Fruit fly (Drosophila melanogaster) whole organism, wandering third instar larva: ENCODE measurements around the gene aus.

Experiments used
- Abd-B ChIP-seq: fragments of >200 bp; optimal IDR thresholded peaks from 2 replicates; lab custom pipeline; 2017; ENCODE audit warnings: missing biosample characterization, missing genetic modification characterization
- CG32264 ChIP-seq: fragments of 200-800 bp; sonication (Bioruptor generic); optimal IDR thresholded peaks from 2 replicates; lab custom pipeline; 2016; ENCODE audit warnings: missing biosample characterization, missing genetic modification characterization
- CrebA ChIP-seq: fragments of 200-800 bp; sonication (Bioruptor generic); optimal IDR thresholded peaks from 2 replicates; lab custom pipeline; 2016; ENCODE audit warnings: missing biosample characterization, mild to moderate bottlenecking, missing genetic modification characterization, borderline replicate concordance
- Dif ChIP-seq: fragments of 200-275, 200-300 bp; sonication (Bioruptor generic); optimal IDR thresholded peaks from 2 replicates; lab custom pipeline; 2018; ENCODE audit warnings: missing biosample characterization, missing genetic modification characterization; ENCODE audit not compliant: partially characterized antibody
- Hr78 ChIP-seq: fragments of >200 bp; optimal IDR thresholded peaks from 2 replicates; lab custom pipeline; 2017; ENCODE audit warnings: missing biosample characterization, missing genetic modification characterization
- Hr83 ChIP-seq: fragments of 200-300 bp; sonication (Bioruptor generic); optimal IDR thresholded peaks from 2 replicates; lab custom pipeline; 2016; ENCODE audit warnings: missing biosample characterization, mild to moderate bottlenecking, missing genetic modification characterization, moderate library complexity; ENCODE audit not compliant: poor library complexity, severe bottlenecking
- Jra ChIP-seq: sonication (Bioruptor generic); optimal IDR thresholded peaks from 2 replicates; lab custom pipeline; 2016; ENCODE audit warnings: missing biosample characterization, missing genetic modification characterization
- Mio ChIP-seq: sonication (Bioruptor generic); optimal IDR thresholded peaks from 2 replicates; lab custom pipeline; 2016; ENCODE audit warnings: missing biosample characterization, missing genetic modification characterization
- Myc ChIP-seq: fragments of >200 bp; optimal IDR thresholded peaks from 2 replicates; lab custom pipeline; 2017
- Rel ChIP-seq, 2 experiments: fragments of 200-800 bp; sonication (Bioruptor generic) in 1 of 2; optimal IDR thresholded peaks; 2 replicates in 1 of 2; 3 replicates in 1 of 2; lab custom pipeline; 2016 to 2019; ENCODE audit warnings: mild to moderate bottlenecking in 2 of 2, missing biosample characterization in 2 of 2, missing genetic modification characterization in 2 of 2, moderate library complexity in 1 of 2
- Sp1 ChIP-seq: fragments of 200-800 bp; sonication (Bioruptor generic); optimal IDR thresholded peaks from 3 replicates; lab custom pipeline; 2019; ENCODE audit warnings: missing biosample characterization, mild to moderate bottlenecking, missing genetic modification characterization, moderate library complexity
- br ChIP-seq: fragments of 200-800 bp; sonication (Bioruptor generic); optimal IDR thresholded peaks from 2 replicates; lab custom pipeline; 2016; ENCODE audit warnings: missing biosample characterization, missing genetic modification characterization
- brk ChIP-seq: fragments of 200-800 bp; sonication (Bioruptor generic); optimal IDR thresholded peaks from 2 replicates; lab custom pipeline; 2016; ENCODE audit warnings: missing biosample characterization, mild to moderate bottlenecking, missing genetic modification characterization
- dl ChIP-seq, 2 experiments: fragments of 175-275, 200-275 bp in 1 of 2; fragments of 200-275 bp in 1 of 2; sonication (Bioruptor generic); optimal IDR thresholded peaks; lab custom pipeline; 2018; ENCODE audit warnings: mild to moderate bottlenecking in 2 of 2, missing biosample characterization in 2 of 2, missing genetic modification characterization in 2 of 2, moderate library complexity in 2 of 2; ENCODE audit not compliant: partially characterized antibody in 2 of 2, insufficient read depth in 1 of 2
- dmrt93B ChIP-seq: fragments of 200-800 bp; sonication (Bioruptor generic); optimal IDR thresholded peaks from 2 replicates; lab custom pipeline; 2018; ENCODE audit warnings: missing biosample characterization, mild to moderate bottlenecking, missing genetic modification characterization
- dsf ChIP-seq: sonication (Bioruptor generic); optimal IDR thresholded peaks from 2 replicates; lab custom pipeline; 2016; ENCODE audit warnings: missing biosample characterization, missing genetic modification characterization, borderline replicate concordance
- ey ChIP-seq: fragments of 200-800 bp; sonication (Bioruptor generic); optimal IDR thresholded peaks from 2 replicates; lab custom pipeline; 2016; ENCODE audit warnings: missing biosample characterization, missing genetic modification characterization
- fru ChIP-seq: fragments of 200-800 bp; sonication (Bioruptor generic); optimal IDR thresholded peaks from 3 replicates; lab custom pipeline; 2016; ENCODE audit warnings: missing biosample characterization, mild to moderate bottlenecking, missing genetic modification characterization
- h ChIP-seq: fragments of 200-800 bp; sonication (Bioruptor generic); optimal IDR thresholded peaks from 3 replicates; lab custom pipeline; 2016; ENCODE audit warnings: missing biosample characterization, mild to moderate bottlenecking, missing genetic modification characterization
- lola ChIP-seq: fragments of >200 bp; optimal IDR thresholded peaks from 2 replicates; lab custom pipeline; 2017; ENCODE audit warnings: missing biosample characterization, missing genetic modification characterization
- pan ChIP-seq: fragments of >200 bp; optimal IDR thresholded peaks from 2 replicates; lab custom pipeline; 2017
- psq ChIP-seq: fragments of 200-800 bp; sonication (Bioruptor generic); optimal IDR thresholded peaks from 3 replicates; lab custom pipeline; 2017; ENCODE audit warnings: missing biosample characterization, mild to moderate bottlenecking, missing genetic modification characterization, moderate library complexity
- rgr ChIP-seq: fragments of 200-800 bp; sonication (Bioruptor generic); optimal IDR thresholded peaks from 3 replicates; lab custom pipeline; 2016; ENCODE audit warnings: missing biosample characterization, mild to moderate bottlenecking, missing genetic modification characterization
- sage ChIP-seq: fragments of 200-800 bp; sonication (Bioruptor generic); optimal IDR thresholded peaks from 2 replicates; lab custom pipeline; 2016; ENCODE audit warnings: missing biosample characterization, mild to moderate bottlenecking, missing genetic modification characterization
- sv ChIP-seq: fragments of 200-800 bp; sonication (Bioruptor generic); optimal IDR thresholded peaks from 3 replicates; lab custom pipeline; 2016; ENCODE audit warnings: missing biosample characterization, missing genetic modification characterization
- usp ChIP-seq: fragments of >200 bp; optimal IDR thresholded peaks from 2 replicates; lab custom pipeline; 2017; ENCODE audit warnings: missing biosample characterization, missing genetic modification characterization
- woc ChIP-seq: sonication (Bioruptor generic); optimal IDR thresholded peaks from 2 replicates; lab custom pipeline; 2016; ENCODE audit warnings: missing biosample characterization, mild to moderate bottlenecking, missing genetic modification characterization

The aus gene

dm6 chr3R:21349039-21349781 is at the start of gene aus:
Gene aus (minus strand): TSS chr3R:21349601.
- TF ChIP-seq Dif (GFP tag; lab: Kevin White, UChicago) (peak; percentile 51), Rel (GFP tag; optimal IDR thresholded peaks at IDR 0.05; lab: Kevin White, UChicago) (no peak), Rel (tag; optimal IDR thresholded peaks at IDR 0.05; lab: Kevin White, UChicago) (peak; percentile 27), h (GFP tag; lab: Kevin White, UChicago) (peak; percentile 18), Abd-B (no peak), Sp1 (peak; percentile 11), rgr (GFP tag; lab: Kevin White, UChicago) (no peak), Hr83 (peak; percentile 90), Myc (lab: Kevin White, UChicago) (peak; percentile 36)

DNA sequence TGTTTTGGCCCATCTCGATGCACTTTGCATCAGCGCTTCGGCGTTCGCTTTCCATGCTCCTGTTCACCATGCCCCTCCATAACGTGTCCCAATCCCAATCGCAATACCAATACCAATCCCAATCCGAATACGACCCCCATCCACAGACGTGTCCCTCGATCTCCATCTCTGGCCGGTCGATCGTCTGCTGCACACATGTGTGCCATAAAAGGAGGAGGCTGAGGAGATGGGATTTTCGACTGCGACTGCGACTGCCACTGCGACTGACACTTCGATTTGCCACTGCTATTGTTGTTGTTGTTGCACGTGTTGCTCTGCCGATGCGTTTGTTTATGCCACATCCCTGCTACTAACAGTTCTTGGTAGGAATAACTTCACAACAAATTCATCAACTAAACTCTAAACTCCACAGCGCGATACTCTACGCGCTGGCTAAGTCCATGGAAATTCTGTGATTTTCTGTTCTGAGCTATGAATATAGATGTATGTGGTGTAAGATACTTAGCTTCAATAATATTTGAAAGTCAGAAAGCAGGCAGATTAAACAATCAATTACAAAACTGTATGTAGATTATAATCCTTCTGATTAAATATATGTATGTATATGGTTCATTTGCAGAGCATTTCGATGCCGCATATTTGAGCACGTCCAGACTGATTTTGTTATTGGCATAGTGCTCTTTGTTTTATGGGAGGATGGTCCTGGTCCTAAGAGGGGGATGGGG is 43.8 kb upstream of the aus start:
- TF ChIP-seq br (no peak), fru (no peak), sv (GFP tag; lab: Kevin White, UChicago) (no peak), Abd-B (no peak)

DNA sequence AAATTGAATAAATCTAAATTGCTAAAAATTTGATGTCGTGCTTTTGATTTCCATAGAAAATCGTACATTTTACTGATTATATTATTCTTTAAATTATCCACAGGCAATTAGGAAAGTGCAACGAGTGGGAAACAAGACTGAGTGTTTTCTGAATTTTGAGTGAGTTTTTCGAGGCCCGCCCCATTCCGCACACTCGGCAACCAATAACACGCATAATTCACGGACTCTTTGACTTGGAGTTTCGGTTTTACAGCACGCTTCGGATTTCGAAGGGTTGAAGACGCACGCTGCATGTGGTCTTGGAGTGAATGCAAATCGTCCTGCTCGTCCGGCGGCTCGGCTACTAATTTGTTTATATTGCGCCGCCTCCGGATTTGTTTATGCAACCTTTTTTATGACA is 42.8 kb upstream of the aus start:
- TF ChIP-seq sv (GFP tag; lab: Kevin White, UChicago) = no peak
- no peak for TF ChIP-seq dl (GFP tag; optimal IDR thresholded peaks at IDR 0.05; lab: Kevin White, UChicago; ENCODE audit: insufficient read depth in 1 of 2, partially characterized antibody in 2 of 2)
- TF ChIP-seq sage (GFP tag; lab: Kevin White, UChicago) = no peak
- no peak for TF ChIP-seq ey (GFP tag; lab: Kevin White, UChicago)
- TF ChIP-seq Dif (GFP tag; lab: Kevin White, UChicago) = no peak
- no peak for TF ChIP-seq br
- TF ChIP-seq lola = no peak
- no peak for TF ChIP-seq Jra (GFP tag; lab: Kevin White, UChicago)
- TF ChIP-seq Sp1 = no peak
- no peak for TF ChIP-seq brk (GFP tag; lab: Kevin White, UChicago)
- no peak for TF ChIP-seq fru
- TF ChIP-seq rgr (GFP tag; lab: Kevin White, UChicago) = no peak
- no peak for TF ChIP-seq CG32264 (GFP tag; lab: Kevin White, UChicago)
- TF ChIP-seq usp (GFP tag; lab: Kevin White, UChicago) = no peak
- TF ChIP-seq Mio (GFP tag; lab: Kevin White, UChicago) = no peak
- no peak for TF ChIP-seq woc
- no peak for TF ChIP-seq dsf (GFP tag; lab: Kevin White, UChicago)
- no peak for TF ChIP-seq Hr78 (GFP tag; lab: Kevin White, UChicago)
- no peak for TF ChIP-seq Rel (GFP tag; optimal IDR thresholded peaks at IDR 0.05; lab: Kevin White, UChicago)
- TF ChIP-seq Rel (tag; optimal IDR thresholded peaks at IDR 0.05; lab: Kevin White, UChicago) = no peak
- TF ChIP-seq pan (lab: Kevin White, UChicago) = no peak

DNA sequence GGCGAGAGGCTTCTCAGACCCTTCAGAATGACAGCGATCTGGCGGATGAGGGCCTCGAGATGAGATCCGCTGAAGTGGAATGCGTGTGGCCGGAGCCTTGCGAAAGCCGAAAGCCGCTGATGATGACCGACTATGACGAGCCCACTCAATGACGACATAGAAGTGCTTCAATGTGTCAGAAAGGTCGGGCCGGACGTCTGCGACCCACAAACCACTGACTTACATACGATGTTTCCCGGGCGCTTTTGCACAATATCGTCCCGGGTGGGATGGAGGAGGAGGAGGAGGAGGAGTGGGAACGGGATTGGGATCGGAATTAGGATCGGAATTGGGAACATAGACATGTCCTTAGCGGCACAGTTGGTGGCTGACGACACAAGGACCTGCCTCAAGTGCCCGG is 41.6 kb upstream of the aus start:
- TF ChIP-seq br = no peak
- TF ChIP-seq CG32264 (GFP tag; lab: Kevin White, UChicago) = no peak
- no peak for TF ChIP-seq Abd-B
- TF ChIP-seq sv (GFP tag; lab: Kevin White, UChicago) = no peak
- TF ChIP-seq brk (GFP tag; lab: Kevin White, UChicago) = no peak
- no peak for TF ChIP-seq CrebA (GFP tag; lab: Kevin White, UChicago)
- no peak for TF ChIP-seq Hr83
- TF ChIP-seq dmrt93B (GFP tag; lab: Kevin White, UChicago) = no peak

dm6 chr3R:21388564-21388963 is 39.2 kb upstream of the aus start, which contains the start of gene bap:
Gene bap (plus strand): TSS chr3R:21388880.
- TF ChIP-seq rgr (GFP tag; lab: Kevin White, UChicago) (no peak), Dif (GFP tag; lab: Kevin White, UChicago) (no peak), dl (GFP tag; optimal IDR thresholded peaks at IDR 0.05; lab: Kevin White, UChicago; ENCODE audit: insufficient read depth in 1 of 2, partially characterized antibody in 2 of 2) (no peak), psq (GFP tag; lab: Kevin White, UChicago) (no peak), pan (lab: Kevin White, UChicago) (no peak), woc (no peak)
